Fruit fly (Drosophila melanogaster) whole organism, prepupa: ENCODE results near the gene Cyp4c3.
A peak's percentile ranks its signal among the peaks of the same experiment; 100 is the strongest.

Experiments used
- Blimp-1 ChIP-seq: fragments of 200-800 bp; sonication (Bioruptor generic); optimal IDR thresholded peaks from 3 replicates; lab custom pipeline; 2017; ENCODE audit warnings: missing biosample characterization, missing genetic modification characterization, mild to moderate bottlenecking, moderate library complexity, missing genetic modification reagents
- CG10669 ChIP-seq: fragments of 200-800 bp; sonication (Bioruptor generic); optimal IDR thresholded peaks from 3 replicates; lab custom pipeline; 2018; ENCODE audit warnings: missing biosample characterization, mild to moderate bottlenecking, missing genetic modification characterization, moderate library complexity
- CG15336 ChIP-seq: fragments of 200-800 bp; sonication (Bioruptor generic); IDR thresholded peaks from 2 replicates; pipeline ENCODE4 v1.3.6; 2022; ENCODE audit warnings: missing biosample characterization, missing genetic modification characterization
- CG1621 ChIP-seq: fragments of 200-800 bp; sonication (Bioruptor generic); optimal IDR thresholded peaks from 3 replicates; lab custom pipeline; 2018; ENCODE audit warnings: missing biosample characterization, mild to moderate bottlenecking, missing genetic modification characterization
- CG34406 ChIP-seq: fragments of 200-800 bp; sonication (Bioruptor generic); optimal IDR thresholded peaks from 3 replicates; lab custom pipeline; 2016; ENCODE audit warnings: missing biosample characterization, missing genetic modification characterization
- CG3919 ChIP-seq: fragments of 200-800 bp; sonication (Bioruptor generic); optimal IDR thresholded peaks from 3 replicates; lab custom pipeline; 2016; ENCODE audit warnings: missing biosample characterization, missing genetic modification characterization
- CG4318 ChIP-seq: fragments of 200-800 bp; sonication (Bioruptor generic); optimal IDR thresholded peaks from 3 replicates; lab custom pipeline; 2017; ENCODE audit warnings: missing biosample characterization, mild to moderate bottlenecking, missing genetic modification characterization
- CG6854 ChIP-seq: fragments of 200-800 bp; sonication (Bioruptor generic); optimal IDR thresholded peaks from 2 replicates; lab custom pipeline; 2017; ENCODE audit warnings: missing biosample characterization, mild to moderate bottlenecking, missing genetic modification characterization
- CG9139 ChIP-seq: fragments of 200-800 bp; sonication (Bioruptor generic); optimal IDR thresholded peaks from 3 replicates; lab custom pipeline; 2017; ENCODE audit warnings: missing biosample characterization, mild to moderate bottlenecking, missing genetic modification characterization
- Eip75B ChIP-seq: fragments of 200-800 bp; sonication (Bioruptor generic); optimal IDR thresholded peaks from 3 replicates; lab custom pipeline; 2016; ENCODE audit warnings: missing biosample characterization, missing genetic modification characterization
- Eip78C ChIP-seq: fragments of 200-800 bp; sonication (Bioruptor generic); peaks from one replicate; lab custom pipeline; 2016; ENCODE audit warnings: missing biosample characterization, missing genetic modification characterization
- Hr4 ChIP-seq: fragments of 200-800 bp; sonication (Bioruptor generic); optimal IDR thresholded peaks from 3 replicates; lab custom pipeline; 2016; ENCODE audit warnings: missing biosample characterization, missing genetic modification characterization
- Sox15 ChIP-seq: fragments of 200-800 bp; sonication (Bioruptor generic); optimal IDR thresholded peaks from 3 replicates; lab custom pipeline; 2016; ENCODE audit warnings: missing biosample characterization, missing genetic modification characterization
- achi ChIP-seq: fragments of 200-800 bp; sonication (Bioruptor generic); optimal IDR thresholded peaks from 3 replicates; lab custom pipeline; 2016; ENCODE audit warnings: missing biosample characterization, missing genetic modification characterization
- acj6 ChIP-seq: fragments of 200-800 bp; sonication (Bioruptor generic); optimal IDR thresholded peaks from 3 replicates; lab custom pipeline; 2016; ENCODE audit warnings: missing biosample characterization, missing genetic modification characterization
- cyc ChIP-seq: fragments of 200-800 bp; sonication (Bioruptor generic); optimal IDR thresholded peaks from 3 replicates; lab custom pipeline; 2016; ENCODE audit warnings: missing biosample characterization, missing genetic modification characterization
- dac ChIP-seq: fragments of 200-800 bp; sonication (Bioruptor generic); optimal IDR thresholded peaks from 2 replicates; lab custom pipeline; 2017; ENCODE audit warnings: missing biosample characterization, mild to moderate bottlenecking, missing genetic modification characterization
- dsx ChIP-seq: fragments of 200-800 bp; optimal IDR thresholded peaks from 3 replicates; lab custom pipeline; 2019; ENCODE audit warnings: missing biosample characterization, mild to moderate bottlenecking, missing genetic modification characterization, moderate library complexity; ENCODE audit not compliant: poor library complexity, severe bottlenecking
- esn ChIP-seq: fragments of 200-800 bp; sonication (Bioruptor generic); optimal IDR thresholded peaks from 2 replicates; lab custom pipeline; 2016; ENCODE audit warnings: missing biosample characterization, mild to moderate bottlenecking, missing genetic modification characterization, moderate library complexity
- fd85E ChIP-seq: fragments of 200-800 bp; sonication (Bioruptor generic); optimal IDR thresholded peaks from 3 replicates; lab custom pipeline; 2016; ENCODE audit warnings: missing biosample characterization, missing genetic modification characterization
- fkh ChIP-seq: fragments of 200-800 bp; sonication (Bioruptor generic); optimal IDR thresholded peaks from 3 replicates; lab custom pipeline; 2017; ENCODE audit warnings: missing biosample characterization, mild to moderate bottlenecking, missing genetic modification characterization, moderate library complexity
- lz ChIP-seq: fragments of 200-800 bp; sonication (Bioruptor generic); optimal IDR thresholded peaks from 3 replicates; lab custom pipeline; 2016; ENCODE audit warnings: missing biosample characterization, missing genetic modification characterization
- net ChIP-seq: fragments of 200-800 bp; sonication (Bioruptor generic); optimal IDR thresholded peaks from 3 replicates; lab custom pipeline; 2016; ENCODE audit warnings: missing biosample characterization, missing genetic modification characterization
- salr ChIP-seq, 2 experiments: fragments of 200-800 bp; sonication (Bioruptor generic); optimal IDR thresholded peaks; 3 replicates each; lab custom pipeline; 2016 to 2018; ENCODE audit warnings: missing biosample characterization in 2 of 2, missing genetic modification characterization in 2 of 2, mild to moderate bottlenecking in 1 of 2
- spab ChIP-seq: fragments of 200-800 bp; sonication (Bioruptor generic); optimal IDR thresholded peaks from 2 replicates; lab custom pipeline; 2017; ENCODE audit warnings: missing biosample characterization, mild to moderate bottlenecking, missing genetic modification characterization, missing genetic modification reagents

Gene Cyp4c3

DNA sequence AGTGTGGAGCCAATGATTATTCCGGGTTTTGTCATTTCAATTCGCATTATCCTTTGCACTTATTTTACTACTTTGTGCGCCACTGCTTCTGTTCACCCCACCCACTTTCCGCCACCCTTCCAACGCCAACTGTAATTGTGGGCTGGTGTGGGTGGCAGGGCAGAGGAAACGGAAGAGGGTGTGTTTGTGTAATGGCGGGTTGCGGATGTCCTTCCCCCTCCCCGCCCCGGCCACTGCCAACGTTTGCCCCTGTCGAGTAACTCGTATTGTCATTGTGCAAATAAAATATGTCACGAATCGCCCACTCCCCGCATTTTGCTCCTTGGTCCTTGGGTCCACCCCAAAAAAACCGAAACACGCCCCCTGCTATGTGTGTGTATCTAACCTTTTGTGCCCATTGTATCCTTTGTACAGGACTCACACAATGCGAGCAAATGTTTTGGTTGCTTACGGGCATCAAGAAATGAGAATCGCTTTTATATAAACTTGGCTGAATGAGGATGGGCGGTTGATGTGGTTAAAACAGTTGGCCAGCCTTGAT lies 40.1 kb downstream of the Cyp4c3 start:
- no peak for TF ChIP-seq fd85E
- TF ChIP-seq Hr4 = no peak
- TF ChIP-seq fkh (GFP tag; lab: Kevin White, UChicago) = peak; percentile 52
- TF ChIP-seq dsx (GFP tag; lab: Kevin White, UChicago) = no peak
- no peak for TF ChIP-seq CG4318 (GFP tag; lab: Kevin White, UChicago)
- TF ChIP-seq cyc (GFP tag; lab: Kevin White, UChicago) = no peak

dm6 chr3R:30936407-30936806 lies 42.6 kb downstream of the Cyp4c3 start, which contains the start of gene CG15549:
Gene CG15549 (minus strand): TSS chr3R:30936507.
- TF ChIP-seq CG6854 (GFP tag; lab: Kevin White, UChicago) = no peak
- no peak for TF ChIP-seq dac
- TF ChIP-seq, all 60 proteins: peak for 0

dm6 chr3R:30937002-30937401 lies 43.2 kb downstream of the Cyp4c3 start, which contains the start of gene CG15550:
Gene CG15550 (minus strand): TSS chr3R:30937102.
- no peak for TF ChIP-seq cyc (GFP tag; lab: Kevin White, UChicago)
- no peak for TF ChIP-seq net
- TF ChIP-seq CG1621 = no peak

DNA sequence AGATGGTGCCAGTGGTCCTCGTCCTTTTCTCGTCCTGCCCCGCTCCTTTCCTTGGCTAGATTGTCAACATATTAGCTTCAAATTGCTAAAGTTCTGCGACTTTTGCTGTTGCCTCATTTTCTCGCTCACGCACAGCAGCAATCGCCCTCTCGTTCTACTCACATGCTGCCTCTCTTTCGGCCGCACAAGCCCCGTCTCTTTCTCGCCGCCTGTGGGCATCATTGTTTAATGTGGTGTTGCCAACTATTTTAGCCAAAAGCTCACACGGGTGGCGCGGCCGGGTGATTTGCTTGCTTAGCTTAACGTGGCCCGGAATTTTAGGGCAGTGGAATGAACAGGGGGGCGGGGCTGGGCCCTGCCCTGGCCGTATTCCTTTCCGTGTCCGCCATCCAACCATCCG lies 46.4 kb downstream of the Cyp4c3 start:
- no peak for TF ChIP-seq CG15336
- TF ChIP-seq CG9139 (GFP tag; lab: Kevin White, UChicago) = no peak
- no peak for TF ChIP-seq lz (GFP tag; lab: Kevin White, UChicago)
- no peak for TF ChIP-seq CG34406 (GFP tag; lab: Kevin White, UChicago)
- no peak for TF ChIP-seq Eip75B (GFP tag; lab: Kevin White, UChicago)
- no peak for TF ChIP-seq acj6 (GFP tag; lab: Kevin White, UChicago)
- TF ChIP-seq spab = no peak
- TF ChIP-seq Eip78C (GFP tag; lab: Kevin White, UChicago) = no peak
- TF ChIP-seq cyc (GFP tag; lab: Kevin White, UChicago) = no peak
- no peak for TF ChIP-seq CG3919
- TF ChIP-seq CG6854 (GFP tag; lab: Kevin White, UChicago) = no peak
- no peak for TF ChIP-seq salr (GFP tag; optimal IDR thresholded peaks at IDR 0.05; lab: Kevin White, UChicago)
- TF ChIP-seq CG10669 (GFP tag; lab: Kevin White, UChicago) = no peak

dm6 chr3R:30946352-30946751 lies 52.5 kb downstream of the Cyp4c3 start:
- TF ChIP-seq esn (GFP tag; lab: Kevin White, UChicago) = no peak
- TF ChIP-seq CG4318 (GFP tag; lab: Kevin White, UChicago) = no peak
- TF ChIP-seq Blimp-1 = no peak
- no peak for TF ChIP-seq CG3919
- no peak for TF ChIP-seq achi (GFP tag; lab: Kevin White, UChicago)
- no peak for TF ChIP-seq Sox15 (GFP tag; lab: Kevin White, UChicago)
